Worm (Caenorhabditis elegans): ENCODE results near the gene W03C9.8.
A peak's percentile ranks its signal among the peaks of the same experiment; 100 is the strongest.

Gene W03C9.8

ce11 chrII:11979449-11980095, 31.0 kb downstream of the W03C9.8 start, which contains the start of the genes ash-2 and Y17G7B.20:
Gene ash-2, plus strand, starts transcription at chrII:11979838.
Gene Y17G7B.20, minus strand, starts transcription at chrII:11979844.
- TF ChIP-seq unc-55 (GFP tag; optimal IDR thresholded peaks at IDR 0.05) (peak; percentile 23), nhr-21 (tag; optimal IDR thresholded peaks at IDR 0.05) (no peak), mbf-1 (tag; optimal IDR thresholded peaks at IDR 0.05) (no peak), ama-1 (optimal IDR thresholded peaks at IDR 0.05) (peak; percentile 64), C34F6.9 (tag; optimal IDR thresholded peaks at IDR 0.05) (peak; percentile 77), zag-1 (tag; optimal IDR thresholded peaks at IDR 0.05) (peak; percentile 44), lsy-2 (tag; optimal IDR thresholded peaks at IDR 0.05) (peak in 1 of 2 experiments; percentile 23)

ce11 chrII:11980110-11980509, 31.6 kb downstream of the W03C9.8 start:
- TF ChIP-seq ztf-1 (GFP tag; conservative IDR thresholded peaks at IDR 0.05) (no peak), C34F6.9 (tag; optimal IDR thresholded peaks at IDR 0.05) (peak; percentile 89), ama-1 (optimal IDR thresholded peaks at IDR 0.05) (no peak), F13H6.1 (tag; optimal IDR thresholded peaks at IDR 0.05) (peak; percentile 85), nhr-237 (tag; optimal IDR thresholded peaks at IDR 0.05) (peak; percentile 24), nhr-11 (tag; optimal IDR thresholded peaks at IDR 0.05) (no peak), mdl-1 (tag; optimal IDR thresholded peaks at IDR 0.05) (peak; percentile 14 to 55), lin-39 (tag; optimal IDR thresholded peaks at IDR 0.05) (no peak), nhr-10 (tag; optimal IDR thresholded peaks at IDR 0.05) (peak; percentile 17), aly-2 (tag; optimal IDR thresholded peaks at IDR 0.05) (no peak), ztf-4 (tag; optimal IDR thresholded peaks at IDR 0.05) (peak; percentile 80), nhr-21 (tag; optimal IDR thresholded peaks at IDR 0.05) (peak; percentile 90), Y55F3AM.14 (GFP tag; optimal IDR thresholded peaks at IDR 0.05) (no peak), nhr-25 (tag; optimal IDR thresholded peaks at IDR 0.05) (peak; percentile 92), sma-3 (GFP tag; optimal IDR thresholded peaks at IDR 0.05) (peak; percentile 97), unc-55 (GFP tag; optimal IDR thresholded peaks at IDR 0.05) (peak; percentile 89), mbf-1 (tag; optimal IDR thresholded peaks at IDR 0.05) (no peak), fos-1 (tag; optimal IDR thresholded peaks at IDR 0.05) (peak; percentile 80), zag-1 (tag; optimal IDR thresholded peaks at IDR 0.05) (no peak), ZK546.5 (tag; optimal IDR thresholded peaks at IDR 0.05) (peak; percentile 99), lin-13 (GFP tag; optimal IDR thresholded peaks at IDR 0.05) (peak; percentile 93), blmp-1 (tag; optimal IDR thresholded peaks at IDR 0.05; ENCODE audit: insufficient read depth) (peak; percentile 71), nhr-12 (tag; optimal IDR thresholded peaks at IDR 0.05) (no peak), nhr-129 (tag; optimal IDR thresholded peaks at IDR 0.05) (peak; percentile 41), ceh-16 (tag; optimal IDR thresholded peaks at IDR 0.05) (no peak), ztf-11 (tag; optimal IDR thresholded peaks at IDR 0.05) (no peak), nhr-23 (tag; optimal IDR thresholded peaks at IDR 0.05) (no peak), lsy-2 (tag; optimal IDR thresholded peaks at IDR 0.05) (peak; percentile 85 to 96), unc-62 (GFP tag; optimal IDR thresholded peaks at IDR 0.05) (no peak), elt-3 (tag; optimal IDR thresholded peaks at IDR 0.05) (no peak), nhr-77 (tag; optimal IDR thresholded peaks at IDR 0.05) (peak; percentile 80), mab-5 (tag; optimal IDR thresholded peaks at IDR 0.05) (peak; percentile 81), lin-11 (tag; optimal IDR thresholded peaks at IDR 0.05) (peak; percentile 88), sma-9 (GFP tag; optimal IDR thresholded peaks at IDR 0.05) (no peak), sma-9 (tag; optimal IDR thresholded peaks at IDR 0.05) (no peak), sem-4 (tag; optimal IDR thresholded peaks at IDR 0.05) (peak; percentile 92), elt-1 (tag; optimal IDR thresholded peaks at IDR 0.05) (no peak), alr-1 (tag; optimal IDR thresholded peaks at IDR 0.05) (no peak), egl-27 (tag; optimal IDR thresholded peaks at IDR 0.05) (peak; percentile 72), unc-39 (tag; optimal IDR thresholded peaks at IDR 0.05) (no peak), R02D3.7 (tag; optimal IDR thresholded peaks at IDR 0.05) (peak; percentile 10), gmeb-1 (tag; optimal IDR thresholded peaks at IDR 0.05) (peak; percentile 85), nhr-6 (tag; optimal IDR thresholded peaks at IDR 0.05) (peak; percentile 93), snpc-4 (tag; optimal IDR thresholded peaks at IDR 0.05) (peak; percentile 58), ceh-82 (tag; optimal IDR thresholded peaks at IDR 0.05) (peak; percentile 46), crh-2 (tag; optimal IDR thresholded peaks at IDR 0.05) (peak; percentile 93), peb-1 (tag; optimal IDR thresholded peaks at IDR 0.05) (no peak), skn-1 (tag; optimal IDR thresholded peaks at IDR 0.05) (no peak), dmd-4 (tag; optimal IDR thresholded peaks at IDR 0.05) (no peak)
